Worm (Caenorhabditis elegans) whole organism, L2 larva: ENCODE results near the gene rab-6.1.
A peak's percentile ranks its signal among the peaks of the same experiment; 100 is the strongest.

Experiments
- C34F6.9 ChIP-seq: fragments of 150-350 bp; optimal IDR thresholded peaks from 2 replicates; lab custom pipeline; 2014; ENCODE audit warnings: missing biosample characterization, missing genetic modification characterization
- F13H6.1 ChIP-seq: sonication (generic microtip); optimal IDR thresholded peaks from 2 replicates; lab custom pipeline; 2016; ENCODE audit warnings: missing genetic modification characterization, missing compliant biosample characterization
- R02D3.7 ChIP-seq: fragments of 150-350 bp; optimal IDR thresholded peaks from 2 replicates; lab custom pipeline; 2014; ENCODE audit warnings: missing biosample characterization, missing genetic modification characterization
- Y55F3AM.14 ChIP-seq: fragments of 200-800 bp; sonication (Bioruptor generic); optimal IDR thresholded peaks from 2 replicates; lab custom pipeline; 2018; ENCODE audit warnings: mild to moderate bottlenecking, missing genetic modification characterization, missing compliant biosample characterization
- ZK546.5 ChIP-seq: sonication (generic microtip); optimal IDR thresholded peaks from 2 replicates; lab custom pipeline; 2017; ENCODE audit warnings: missing biosample characterization, missing genetic modification characterization
- alr-1 ChIP-seq: fragments of 150-350 bp; optimal IDR thresholded peaks from 2 replicates; lab custom pipeline; 2014; ENCODE audit warnings: missing biosample characterization, missing genetic modification characterization
- aly-2 ChIP-seq: fragments of 150-350 bp; optimal IDR thresholded peaks from 2 replicates; lab custom pipeline; 2014; ENCODE audit warnings: missing biosample characterization, missing genetic modification characterization
- blmp-1 ChIP-seq: sonication (generic microtip); optimal IDR thresholded peaks from 2 replicates; lab custom pipeline; 2017; ENCODE audit warnings: missing genetic modification characterization, mild to moderate bottlenecking, missing compliant biosample characterization, antibody characterized with exemption, moderate library complexity; ENCODE audit not compliant: insufficient read depth
- ceh-16 ChIP-seq: fragments of 150-350 bp; optimal IDR thresholded peaks from 2 replicates; lab custom pipeline; 2014; ENCODE audit warnings: missing biosample characterization, missing genetic modification characterization
- ceh-82 ChIP-seq: fragments of 150-350 bp; optimal IDR thresholded peaks from 2 replicates; lab custom pipeline; 2014; ENCODE audit warnings: missing biosample characterization, missing genetic modification characterization
- crh-2 ChIP-seq: sonication (generic microtip); optimal IDR thresholded peaks from 2 replicates; lab custom pipeline; 2017; ENCODE audit warnings: missing biosample characterization, missing genetic modification characterization
- dmd-4 ChIP-seq: sonication (generic microtip); optimal IDR thresholded peaks from 2 replicates; lab custom pipeline; 2017; ENCODE audit warnings: missing biosample characterization, missing genetic modification characterization
- egl-27 ChIP-seq: sonication (generic microtip); optimal IDR thresholded peaks from 3 replicates; lab custom pipeline; 2017; ENCODE audit warnings: missing biosample characterization, missing genetic modification reagents, missing genetic modification characterization
- elt-1 ChIP-seq: fragments of 150-350 bp; optimal IDR thresholded peaks from 2 replicates; lab custom pipeline; 2014; ENCODE audit warnings: missing biosample characterization, missing genetic modification characterization
- fos-1 ChIP-seq: fragments of 150-350 bp; optimal IDR thresholded peaks from 2 replicates; lab custom pipeline; 2014; ENCODE audit warnings: missing biosample characterization, missing genetic modification characterization
- gmeb-1 ChIP-seq: fragments of 150-350 bp; optimal IDR thresholded peaks from 2 replicates; lab custom pipeline; 2014; ENCODE audit warnings: missing biosample characterization, missing genetic modification characterization
- lin-13 ChIP-seq: fragments of 150-350 bp; optimal IDR thresholded peaks from 2 replicates; lab custom pipeline; 2014; ENCODE audit warnings: missing biosample characterization, missing genetic modification reagents, missing genetic modification characterization
- lin-39 ChIP-seq: fragments of 150-350 bp; optimal IDR thresholded peaks from 2 replicates; lab custom pipeline; 2014; ENCODE audit warnings: missing biosample characterization, missing genetic modification reagents, missing genetic modification characterization
- lsy-2 ChIP-seq, 2 experiments: fragments of 150-350 bp in 1 of 2; sonication (generic microtip) in 1 of 2; optimal IDR thresholded peaks; 2 replicates each; lab custom pipeline; 2014 to 2017; ENCODE audit warnings: missing biosample characterization in 2 of 2, missing genetic modification characterization in 2 of 2
- mab-5 ChIP-seq: fragments of 150-350 bp; optimal IDR thresholded peaks from 2 replicates; lab custom pipeline; 2014; ENCODE audit warnings: missing biosample characterization, missing genetic modification characterization
- mbf-1 ChIP-seq: sonication (generic microtip); optimal IDR thresholded peaks from 2 replicates; lab custom pipeline; 2017; ENCODE audit warnings: missing biosample characterization, missing genetic modification characterization
- mdl-1 ChIP-seq, 2 experiments: fragments of 150-350 bp in 1 of 2; sonication (generic microtip) in 1 of 2; optimal IDR thresholded peaks; 2 replicates each; lab custom pipeline; 2017; ENCODE audit warnings: missing biosample characterization in 2 of 2, missing genetic modification characterization in 2 of 2
- nhr-10 ChIP-seq: sonication (generic microtip); optimal IDR thresholded peaks from 2 replicates; lab custom pipeline; 2017; ENCODE audit warnings: missing biosample characterization, missing genetic modification characterization
- nhr-11 ChIP-seq: fragments of 150-350 bp; optimal IDR thresholded peaks from 2 replicates; lab custom pipeline; 2014; ENCODE audit warnings: missing biosample characterization, missing genetic modification characterization
- nhr-129 ChIP-seq: fragments of 150-350 bp; optimal IDR thresholded peaks from 2 replicates; lab custom pipeline; 2014; ENCODE audit warnings: missing biosample characterization, missing genetic modification characterization
- nhr-21 ChIP-seq: fragments of 150-350 bp; optimal IDR thresholded peaks from 2 replicates; lab custom pipeline; 2014; ENCODE audit warnings: missing biosample characterization, missing genetic modification characterization
- nhr-23 ChIP-seq: fragments of 150-350 bp; optimal IDR thresholded peaks from 2 replicates; lab custom pipeline; 2014; ENCODE audit warnings: missing biosample characterization, missing genetic modification reagents, missing genetic modification characterization
- nhr-237 ChIP-seq: fragments of 150-350 bp; optimal IDR thresholded peaks from 2 replicates; lab custom pipeline; 2014; ENCODE audit warnings: missing biosample characterization, missing genetic modification characterization
- nhr-25 ChIP-seq: fragments of 150-350 bp; sonication (generic microtip); optimal IDR thresholded peaks from 3 replicates; lab custom pipeline; 2014; ENCODE audit warnings: missing biosample characterization, missing genetic modification characterization
- nhr-6 ChIP-seq: fragments of 150-350 bp; optimal IDR thresholded peaks from 2 replicates; lab custom pipeline; 2014; ENCODE audit warnings: missing biosample characterization, missing genetic modification characterization
- nhr-77 ChIP-seq: fragments of 150-350 bp; optimal IDR thresholded peaks from 2 replicates; lab custom pipeline; 2014; ENCODE audit warnings: missing biosample characterization, missing genetic modification characterization
- sem-4 ChIP-seq: fragments of 150-350 bp; optimal IDR thresholded peaks from 2 replicates; lab custom pipeline; 2014; ENCODE audit warnings: missing biosample characterization, missing genetic modification reagents, missing genetic modification characterization
- skn-1 ChIP-seq: sonication (generic microtip); optimal IDR thresholded peaks from 2 replicates; lab custom pipeline; 2017; ENCODE audit warnings: missing biosample characterization, missing genetic modification characterization
- sma-3 ChIP-seq: sonication (generic microtip); optimal IDR thresholded peaks from 2 replicates; lab custom pipeline; 2016; ENCODE audit warnings: missing genetic modification reagents, missing genetic modification characterization, missing compliant biosample characterization
- sma-9 ChIP-seq, 2 experiments: fragments of 150-350 bp in 1 of 2; sonication (generic microtip) in 1 of 2; optimal IDR thresholded peaks; 2 replicates each; lab custom pipeline; 2014 to 2016; ENCODE audit warnings: missing genetic modification characterization in 2 of 2, mild to moderate bottlenecking in 1 of 2, missing biosample characterization in 1 of 2, missing compliant biosample characterization in 1 of 2, missing genetic modification reagents in 1 of 2, moderate library complexity in 1 of 2
- unc-55 ChIP-seq: fragments of 150-350 bp; sonication (generic microtip); optimal IDR thresholded peaks from 3 replicates; lab custom pipeline; 2014; ENCODE audit warnings: missing biosample characterization, missing genetic modification reagents, missing genetic modification characterization
- unc-62 ChIP-seq: fragments of 150-350 bp; optimal IDR thresholded peaks from 2 replicates; lab custom pipeline; 2014; ENCODE audit warnings: missing biosample characterization, missing genetic modification reagents, missing genetic modification characterization
- zag-1 ChIP-seq: fragments of 150-350 bp; optimal IDR thresholded peaks from 2 replicates; lab custom pipeline; 2014; ENCODE audit warnings: missing biosample characterization, missing genetic modification characterization
- ztf-1 ChIP-seq: fragments of 200-800 bp; sonication (Bioruptor generic); conservative IDR thresholded peaks from 2 replicates; pipeline ENCODE4 v1.3.6; 2022; ENCODE audit warnings: missing genetic modification characterization, missing compliant biosample characterization
- ztf-11 ChIP-seq: sonication (generic microtip); optimal IDR thresholded peaks from 2 replicates; lab custom pipeline; 2017; ENCODE audit warnings: missing biosample characterization, missing genetic modification characterization
- ztf-4 ChIP-seq: fragments of 150-350 bp; optimal IDR thresholded peaks from 2 replicates; lab custom pipeline; 2014; ENCODE audit warnings: missing biosample characterization, missing genetic modification characterization

The rab-6.1 gene

DNA sequence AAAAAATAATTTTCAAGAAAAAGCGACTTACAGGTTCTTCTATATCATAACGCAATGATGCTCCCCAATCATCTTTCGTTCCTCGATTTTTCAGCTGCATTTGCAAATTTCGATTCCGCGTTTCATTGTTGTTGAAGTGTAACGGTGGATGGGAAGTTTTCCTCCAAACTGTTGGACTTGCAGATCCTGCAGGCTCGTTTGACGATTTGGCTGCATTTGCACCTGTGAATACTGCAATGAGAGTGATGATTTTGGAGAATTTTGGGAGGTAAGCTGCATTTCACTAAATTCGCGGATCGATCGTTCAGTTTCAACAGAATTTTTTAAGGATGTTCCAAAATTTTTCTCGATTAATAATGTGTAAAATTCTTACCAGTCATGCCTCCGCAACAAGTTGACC lies 24.9 kb downstream of the rab-6.1 start:
- TF ChIP-seq nhr-129 (tag; lab: Kevin White, UChicago) (no peak), sma-3 (no peak), nhr-23 (tag; lab: Kevin White, UChicago) (no peak), lsy-2 (tag; optimal IDR thresholded peaks at IDR 0.05; lab: Kevin White, UChicago) (no peak), alr-1 (tag; lab: Kevin White, UChicago) (no peak), nhr-237 (tag; lab: Kevin White, UChicago) (no peak), nhr-21 (tag; lab: Kevin White, UChicago) (no peak), R02D3.7 (tag; lab: Kevin White, UChicago) (no peak), ztf-4 (no peak), ztf-1 (GFP tag; lab: Robert Waterston, UW) (no peak), lin-13 (GFP tag; lab: Kevin White, UChicago) (no peak), C34F6.9 (no peak), mdl-1 (tag; optimal IDR thresholded peaks at IDR 0.05; lab: Kevin White, UChicago) (no peak), elt-1 (tag; lab: Kevin White, UChicago) (no peak)

DNA sequence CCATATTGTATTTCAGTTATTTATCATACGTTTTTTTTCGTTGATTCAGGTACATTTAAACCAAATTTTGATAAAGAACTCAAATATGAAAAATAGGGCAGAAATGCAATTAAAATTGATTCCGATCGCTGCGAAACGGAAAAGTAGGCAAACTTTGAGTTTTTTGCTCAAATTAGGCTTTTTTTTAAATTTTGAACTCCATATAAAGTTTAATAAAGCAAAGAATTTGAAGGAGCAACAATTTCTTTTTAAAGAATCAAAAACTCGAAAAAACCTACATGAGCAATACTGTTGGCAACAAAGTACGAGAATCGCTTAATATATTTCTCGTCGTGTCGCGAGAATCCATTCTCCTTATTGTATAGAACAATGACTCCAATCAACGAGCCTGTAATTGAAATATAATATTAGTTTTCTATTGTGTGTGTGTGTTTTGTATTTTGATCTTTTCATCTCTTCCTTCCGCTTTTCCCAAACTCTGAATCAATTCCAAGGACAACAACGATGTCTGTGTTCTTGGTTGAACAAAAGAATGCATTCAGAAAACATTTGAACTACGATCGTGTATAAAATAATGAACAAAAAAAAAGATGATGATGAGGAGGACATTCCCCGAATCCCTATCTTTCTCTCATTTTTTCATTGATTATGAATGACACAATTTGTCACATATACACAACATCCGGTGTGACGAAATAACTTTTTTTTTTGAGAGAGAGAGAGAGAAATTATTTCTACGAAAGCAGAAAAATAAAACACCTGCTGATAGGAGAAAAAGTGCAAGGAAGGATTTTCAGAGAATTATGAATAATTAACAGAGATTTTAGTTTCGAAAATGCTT lies 27.0 kb downstream of the rab-6.1 start:
- peak; percentile 15 for TF ChIP-seq fos-1 (tag; lab: Kevin White, UChicago)
- TF ChIP-seq nhr-237 (tag; lab: Kevin White, UChicago), result no peak
- no peak for TF ChIP-seq ztf-1 (GFP tag; lab: Robert Waterston, UW)
- TF ChIP-seq lsy-2 (tag; optimal IDR thresholded peaks at IDR 0.05; lab: Kevin White, UChicago), result peak in 1 of 2 experiments; percentile 36
- TF ChIP-seq lin-39 (tag; lab: Kevin White, UChicago), result no peak
- no peak for TF ChIP-seq unc-62 (GFP tag; lab: Kevin White, UChicago)
- peak; percentile 15 for TF ChIP-seq sma-3
- TF ChIP-seq Y55F3AM.14, result peak; percentile 55
- TF ChIP-seq nhr-25 (tag; lab: Kevin White, UChicago), result peak; percentile 36
- TF ChIP-seq dmd-4 (tag; lab: Kevin White, UChicago), result no peak
- TF ChIP-seq C34F6.9, result peak; percentile 34
- TF ChIP-seq sem-4 (tag; lab: Kevin White, UChicago), result no peak
- TF ChIP-seq crh-2 (tag; lab: Kevin White, UChicago), result peak; percentile 2
- peak; percentile 37 for TF ChIP-seq sma-9 (GFP tag; optimal IDR thresholded peaks at IDR 0.05; lab: Kevin White, UChicago)
- no peak for TF ChIP-seq sma-9 (tag; optimal IDR thresholded peaks at IDR 0.05; lab: Kevin White, UChicago)

DNA sequence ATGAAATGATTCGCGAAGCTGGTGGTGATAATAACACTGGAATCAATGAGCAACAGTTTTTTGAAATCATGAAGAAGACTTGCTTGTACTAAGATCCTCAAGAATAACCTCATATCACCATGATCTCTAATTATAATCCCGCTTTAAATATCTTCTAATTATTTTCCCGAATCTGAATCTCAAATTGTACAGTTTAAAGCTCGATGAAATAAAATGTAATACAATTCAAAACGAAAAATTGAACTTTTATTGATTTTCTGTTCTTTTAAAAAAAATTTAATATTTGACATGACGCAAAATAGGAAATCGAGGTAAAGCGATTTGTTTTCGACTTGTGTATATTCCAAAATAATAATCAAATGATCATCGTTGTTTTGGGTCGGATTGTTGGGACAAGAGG lies 30.9 kb downstream of the rab-6.1 start:
- no peak for TF ChIP-seq ceh-16
- TF ChIP-seq ztf-11 (tag; lab: Kevin White, UChicago), result no peak
- TF ChIP-seq elt-1 (tag; lab: Kevin White, UChicago), result no peak
- TF ChIP-seq Y55F3AM.14, result peak; percentile 24
- no peak for TF ChIP-seq skn-1 (tag; lab: Kevin White, UChicago)
- TF ChIP-seq nhr-11, result no peak
- no peak for TF ChIP-seq C34F6.9
- TF ChIP-seq nhr-21 (tag; lab: Kevin White, UChicago), result peak; percentile 58
- no peak for TF ChIP-seq mdl-1 (tag; optimal IDR thresholded peaks at IDR 0.05; lab: Kevin White, UChicago)
- TF ChIP-seq nhr-10 (tag; lab: Kevin White, UChicago), result no peak
- no peak for TF ChIP-seq F13H6.1 (tag; lab: Kevin White, UChicago)
- TF ChIP-seq ceh-82 (tag; lab: Kevin White, UChicago), result no peak
- peak; percentile 28 for TF ChIP-seq blmp-1 (tag; lab: Kevin White, UChicago)
- TF ChIP-seq zag-1 (tag; lab: Kevin White, UChicago), result no peak
- no peak for TF ChIP-seq R02D3.7 (tag; lab: Kevin White, UChicago)
- no peak for TF ChIP-seq mbf-1 (tag; lab: Kevin White, UChicago)
- no peak for TF ChIP-seq egl-27

DNA sequence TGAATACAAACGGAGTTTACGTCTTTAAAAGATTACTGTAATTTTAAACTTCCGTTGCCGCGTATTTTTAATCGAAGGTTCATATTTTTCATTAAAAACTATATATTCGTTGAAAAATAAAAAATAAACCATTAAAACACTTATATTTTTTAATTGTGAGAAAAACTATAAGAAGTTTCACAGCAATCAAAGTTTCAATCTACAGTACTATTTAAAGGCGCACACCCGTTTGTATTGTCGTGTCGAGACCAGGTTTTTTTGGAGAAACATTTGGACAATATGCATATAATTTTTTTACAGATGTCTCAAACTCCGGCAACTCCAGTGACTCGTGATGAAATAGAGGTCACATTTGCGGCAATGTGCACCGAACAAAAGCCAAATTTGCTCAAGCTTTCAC lies 31.9 kb downstream of the rab-6.1 start, which contains the start of gene R08D7.5:
R08D7.5 (plus strand) TSS at position 301 of the 400 bp plus-strand sequence.
- TF ChIP-seq nhr-77, result no peak
- no peak for TF ChIP-seq unc-62 (GFP tag; lab: Kevin White, UChicago)
- TF ChIP-seq mdl-1 (tag; optimal IDR thresholded peaks at IDR 0.05; lab: Kevin White, UChicago), result no peak
- no peak for TF ChIP-seq sma-3
- TF ChIP-seq nhr-23 (tag; lab: Kevin White, UChicago), result no peak
- TF ChIP-seq lin-39 (tag; lab: Kevin White, UChicago), result no peak
- TF ChIP-seq egl-27, result no peak
- TF ChIP-seq gmeb-1 (tag; lab: Kevin White, UChicago), result no peak
- no peak for TF ChIP-seq mab-5 (tag; lab: Kevin White, UChicago)
- no peak for TF ChIP-seq aly-2 (tag; lab: Kevin White, UChicago)
- TF ChIP-seq C34F6.9, result no peak
- TF ChIP-seq unc-55, result no peak
- no peak for TF ChIP-seq ztf-11 (tag; lab: Kevin White, UChicago)
- TF ChIP-seq nhr-6 (tag; lab: Kevin White, UChicago), result no peak
- TF ChIP-seq nhr-237 (tag; lab: Kevin White, UChicago), result no peak
- TF ChIP-seq mbf-1 (tag; lab: Kevin White, UChicago), result no peak
- no peak for TF ChIP-seq ZK546.5 (tag; lab: Kevin White, UChicago)
